Worm (Caenorhabditis elegans) whole organism, L2 larva: Measurements from ENCODE around the gene dod-24.

ENCODE experiments used
- Y55F3AM.14 ChIP-seq: fragments of 200-800 bp; sonication (Bioruptor generic); optimal IDR thresholded peaks from 2 replicates; lab custom pipeline; 2018; ENCODE audit warnings: mild to moderate bottlenecking, missing genetic modification characterization, missing compliant biosample characterization
- aly-2 ChIP-seq: fragments of 150-350 bp; optimal IDR thresholded peaks from 2 replicates; lab custom pipeline; 2014; ENCODE audit warnings: missing biosample characterization, missing genetic modification characterization
- ceh-82 ChIP-seq: fragments of 150-350 bp; optimal IDR thresholded peaks from 2 replicates; lab custom pipeline; 2014; ENCODE audit warnings: missing biosample characterization, missing genetic modification characterization
- crh-2 ChIP-seq: sonication (generic microtip); optimal IDR thresholded peaks from 2 replicates; lab custom pipeline; 2017; ENCODE audit warnings: missing biosample characterization, missing genetic modification characterization
- dmd-4 ChIP-seq: sonication (generic microtip); optimal IDR thresholded peaks from 2 replicates; lab custom pipeline; 2017; ENCODE audit warnings: missing biosample characterization, missing genetic modification characterization
- lin-39 ChIP-seq: fragments of 150-350 bp; optimal IDR thresholded peaks from 2 replicates; lab custom pipeline; 2014; ENCODE audit warnings: missing biosample characterization, missing genetic modification reagents, missing genetic modification characterization
- nhr-10 ChIP-seq: sonication (generic microtip); optimal IDR thresholded peaks from 2 replicates; lab custom pipeline; 2017; ENCODE audit warnings: missing biosample characterization, missing genetic modification characterization
- nhr-12 ChIP-seq: fragments of 150-350 bp; optimal IDR thresholded peaks from 2 replicates; lab custom pipeline; 2014; ENCODE audit warnings: missing biosample characterization, missing genetic modification characterization
- unc-55 ChIP-seq: fragments of 150-350 bp; sonication (generic microtip); optimal IDR thresholded peaks from 3 replicates; lab custom pipeline; 2014; ENCODE audit warnings: missing biosample characterization, missing genetic modification reagents, missing genetic modification characterization
- ztf-11 ChIP-seq: sonication (generic microtip); optimal IDR thresholded peaks from 2 replicates; lab custom pipeline; 2017; ENCODE audit warnings: missing biosample characterization, missing genetic modification characterization

DNA sequence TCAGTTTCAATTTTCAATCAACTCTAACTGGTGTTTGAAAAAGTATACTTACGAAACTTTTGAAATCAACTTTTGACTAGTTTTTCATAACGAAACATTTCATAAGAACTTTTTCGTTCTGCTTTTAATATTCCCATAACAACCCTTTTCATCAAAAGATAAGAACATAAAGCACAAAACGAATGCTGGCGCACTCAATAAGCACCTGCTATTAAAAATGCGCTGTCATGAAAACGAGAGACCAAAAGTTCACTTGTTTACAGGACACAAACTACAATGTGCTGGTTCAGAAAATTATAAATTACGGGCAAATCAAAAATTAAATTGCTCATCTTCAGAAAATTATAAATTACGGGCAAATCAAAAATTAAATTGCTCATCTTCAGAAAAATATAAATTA, 50.1 kb downstream of the dod-24 start:
- no peak for TF ChIP-seq ztf-11 (tag; lab: Kevin White, UChicago)
- no peak for TF ChIP-seq nhr-10
- no peak for TF ChIP-seq crh-2 (tag; lab: Kevin White, UChicago)
- TF ChIP-seq Y55F3AM.14 (GFP tag; lab: Kevin White, UChicago): no peak
- TF ChIP-seq lin-39: no peak
- no peak for TF ChIP-seq nhr-12
- no peak for TF ChIP-seq dmd-4 (tag; lab: Kevin White, UChicago)
- no peak for TF ChIP-seq unc-55
- TF ChIP-seq aly-2 (tag; lab: Kevin White, UChicago): no peak
- TF ChIP-seq ceh-82 (tag; lab: Kevin White, UChicago): no peak
